Worm (Caenorhabditis elegans) whole organism, L3 larva: ENCODE results near the gene swt-5.

ENCODE experiments used
- ceh-82 ChIP-seq: fragments of 150-350 bp; optimal IDR thresholded peaks from 2 replicates; lab custom pipeline; 2014; ENCODE audit warnings: missing biosample characterization, missing genetic modification characterization
- daf-12 ChIP-seq: fragments of 150-350 bp; optimal IDR thresholded peaks from 2 replicates; lab custom pipeline; 2014; ENCODE audit warnings: missing biosample characterization, missing genetic modification reagents, missing genetic modification characterization
- nhr-23 ChIP-seq: fragments of 150-350 bp; optimal IDR thresholded peaks from 2 replicates; lab custom pipeline; 2014; ENCODE audit warnings: missing biosample characterization, missing genetic modification reagents, missing genetic modification characterization
- unc-62 ChIP-seq: fragments of 150-350 bp; sonication (generic microtip); optimal IDR thresholded peaks from 4 replicates; lab custom pipeline; 2014; ENCODE audit warnings: missing biosample characterization, missing genetic modification reagents, missing genetic modification characterization
- zag-1 ChIP-seq: fragments of 150-350 bp; optimal IDR thresholded peaks from 2 replicates; lab custom pipeline; 2014; ENCODE audit warnings: missing biosample characterization, missing genetic modification characterization

ce11 chrV:9524099-9524498, 22.9 kb downstream of the swt-5 start, which contains the start of gene C50F4.9:
- TF ChIP-seq daf-12 (tag; lab: Kevin White, UChicago) = no peak
- no peak for TF ChIP-seq zag-1 (tag; lab: Kevin White, UChicago)
- no peak for TF ChIP-seq unc-62 (GFP tag; lab: Kevin White, UChicago)
- no peak for TF ChIP-seq ceh-82 (tag; lab: Kevin White, UChicago)
- no peak for TF ChIP-seq nhr-23 (tag; lab: Kevin White, UChicago)
